Worm (Caenorhabditis elegans): ENCODE results near the gene ras-1.

- TF ChIP-seq nhr-77 (tag; optimal IDR thresholded peaks at IDR 0.05) (no peak), egl-27 (tag; optimal IDR thresholded peaks at IDR 0.05) (no peak), lin-39 (tag; optimal IDR thresholded peaks at IDR 0.05) (no peak), snpc-4 (tag; optimal IDR thresholded peaks at IDR 0.05) (no peak), F26F4.8 (GFP tag; conservative IDR thresholded peaks at IDR 0.05) (no peak), F49E8.2 (tag; optimal IDR thresholded peaks at IDR 0.05; ENCODE audit: borderline replicate concordance) (no peak), nhr-28 (tag; optimal IDR thresholded peaks at IDR 0.05) (no peak), daf-12 (tag; optimal IDR thresholded peaks at IDR 0.05) (no peak), zag-1 (tag; optimal IDR thresholded peaks at IDR 0.05) (no peak), lsy-2 (tag; optimal IDR thresholded peaks at IDR 0.05) (no peak), aha-1 (tag) (no peak), madf-9 (GFP tag; conservative IDR thresholded peaks at IDR 0.05) (no peak), nhr-10 (tag; optimal IDR thresholded peaks at IDR 0.05) (no peak), nhr-237 (tag; optimal IDR thresholded peaks at IDR 0.05) (no peak)
Measured at ce11 chrII:12353816-12354215, 1.8 kb upstream of the ras-1 start.

Data from whole organism, L4 larva.